Worm (Caenorhabditis elegans) whole organism, dauer: ENCODE measurements around the gene fbxb-91.
"Not testable (repeated sequence)": the region's sequence is repeated elsewhere in the genome, so short reads cannot be mapped to it uniquely, and the experiment has no call there.

Source experiments
- unc-62 ChIP-seq: sonication (generic microtip); optimal IDR thresholded peaks from 2 replicates; lab custom pipeline; 2017; ENCODE audit warnings: missing biosample characterization, missing genetic modification reagents, missing genetic modification characterization

fbxb-91 gene

ce11 chrII:3761599-3761998 is 11.0 kb upstream of the fbxb-91 start, which contains the start of gene T24E12.6:
TSS of gene T24E12.6 (minus strand) at chrII:3761699.
- not testable (repeated sequence) for TF ChIP-seq unc-62 (GFP tag; lab: Kevin White, UChicago)

DNA sequence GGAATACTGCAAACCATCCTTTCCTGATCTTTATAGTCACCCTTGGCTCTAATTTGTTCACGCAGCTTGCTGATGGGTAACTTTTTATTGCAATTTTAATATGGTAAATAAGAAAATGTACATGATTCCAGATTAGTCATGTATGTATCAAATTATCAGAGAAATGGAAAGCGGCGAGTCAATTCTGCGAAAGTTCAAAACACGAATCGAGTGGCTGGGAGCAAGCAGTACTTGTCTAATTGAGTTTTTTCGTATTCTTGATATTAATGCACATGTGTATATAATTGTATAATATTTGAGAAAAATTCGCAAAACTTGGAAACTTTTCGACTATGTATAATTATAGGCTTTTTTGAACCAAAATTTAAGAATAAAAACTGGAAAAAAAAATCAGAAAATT is 8.4 kb upstream of the fbxb-91 start, which contains the start of gene T24E12.12:
Gene T24E12.12 (plus strand): TSS at position 281 of the 400 bp plus-strand sequence.
- no peak for TF ChIP-seq unc-62 (GFP tag; lab: Kevin White, UChicago)

- no peak for TF ChIP-seq unc-62 (GFP tag; lab: Kevin White, UChicago)
Measured at ce11 chrII:3757499-3757898, 6.9 kb upstream of the fbxb-91 start, which contains the start of gene srx-111. TSS of gene srx-111 (plus strand) at chrII:3757799.

- no peak for TF ChIP-seq unc-62 (GFP tag; lab: Kevin White, UChicago)
Measured at ce11 chrII:3753598-3753997, 3.0 kb upstream of the fbxb-91 start, which contains the start of gene rcd-1. TSS of gene rcd-1 (plus strand) at chrII:3753898.

- TF ChIP-seq unc-62 (GFP tag; lab: Kevin White, UChicago), result no peak
Measured at ce11 chrII:3752184-3752583, 1.6 kb upstream of the fbxb-91 start, which contains the start of gene sdz-11. TSS of gene sdz-11 (minus strand) at chrII:3752284.

DNA sequence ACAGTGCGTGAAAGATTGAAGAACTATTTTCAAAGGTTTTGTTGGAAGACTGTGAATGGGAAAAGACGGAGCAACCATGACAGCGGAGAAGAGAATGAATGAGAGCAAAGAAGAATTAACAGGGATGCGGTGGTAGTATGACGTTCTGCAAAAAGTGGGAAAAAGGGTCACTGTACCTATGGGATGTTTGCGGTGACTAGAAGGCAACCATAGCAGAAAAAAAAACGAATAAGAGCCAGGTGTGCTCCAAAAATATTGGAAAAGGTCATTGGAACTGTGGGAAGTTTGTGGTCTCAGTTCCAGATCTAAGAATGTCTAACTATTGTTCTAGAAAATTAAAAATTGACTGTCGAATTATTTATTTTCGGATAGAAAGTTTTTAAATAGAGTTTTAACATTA is 1.9 kb downstream of the fbxb-91 start, which contains the start of gene fbxb-90:
Gene fbxb-90 (minus strand): TSS at position 101 of the 400 bp plus-strand sequence.
- TF ChIP-seq unc-62 (GFP tag; lab: Kevin White, UChicago), result no peak

- TF ChIP-seq unc-62 (GFP tag; lab: Kevin White, UChicago), result no peak
Measured at ce11 chrII:3747405-3747804, 3.2 kb downstream of the fbxb-91 start, which contains the start of gene fbxb-92. TSS of gene fbxb-92 (minus strand) at chrII:3747505.

- TF ChIP-seq unc-62 (GFP tag; lab: Kevin White, UChicago), result no peak
Measured at ce11 chrII:3743684-3744200, 6.8 kb downstream of the fbxb-91 start, which contains the start of gene nta-1. TSS of gene nta-1 (minus strand) at chrII:3743814.

- TF ChIP-seq unc-62 (GFP tag; lab: Kevin White, UChicago), result no peak
Measured at ce11 chrII:3741584-3741983, 9.0 kb downstream of the fbxb-91 start, which contains the start of gene F12E12.1. TSS of gene F12E12.1 (plus strand) at chrII:3741884.

ce11 chrII:3739647-3740046 is 10.9 kb downstream of the fbxb-91 start, which contains the start of gene F12E12.2:
TSS of gene F12E12.2 (plus strand) at chrII:3739947.
- no peak for TF ChIP-seq unc-62 (GFP tag; lab: Kevin White, UChicago)

ce11 chrII:3736893-3737375 is 13.7 kb downstream of the fbxb-91 start, which contains the start of gene F12E12.6:
TSS of gene F12E12.6 (minus strand) at chrII:3736943.
- no peak for TF ChIP-seq unc-62 (GFP tag; lab: Kevin White, UChicago)

ce11 chrII:3731723-3732122 is 18.9 kb downstream of the fbxb-91 start, which contains the start of the genes sdz-12 and bath-31:
TSS of gene sdz-12 (minus strand) at chrII:3731823.
TSS of gene bath-31 (plus strand) at chrII:3731973.
- no peak for TF ChIP-seq unc-62 (GFP tag; lab: Kevin White, UChicago)

- no peak for TF ChIP-seq unc-62 (GFP tag; lab: Kevin White, UChicago)
Measured at ce11 chrII:3727996-3728395, 22.6 kb downstream of the fbxb-91 start, which contains the start of gene C46E10.8. TSS of gene C46E10.8 (minus strand) at chrII:3728096.

ce11 chrII:3724175-3724715 is 26.3 kb downstream of the fbxb-91 start, which contains the start of gene C46E10.1:
TSS of gene C46E10.1 (plus strand) at chrII:3724225.
- no peak for TF ChIP-seq unc-62 (GFP tag; lab: Kevin White, UChicago)

DNA sequence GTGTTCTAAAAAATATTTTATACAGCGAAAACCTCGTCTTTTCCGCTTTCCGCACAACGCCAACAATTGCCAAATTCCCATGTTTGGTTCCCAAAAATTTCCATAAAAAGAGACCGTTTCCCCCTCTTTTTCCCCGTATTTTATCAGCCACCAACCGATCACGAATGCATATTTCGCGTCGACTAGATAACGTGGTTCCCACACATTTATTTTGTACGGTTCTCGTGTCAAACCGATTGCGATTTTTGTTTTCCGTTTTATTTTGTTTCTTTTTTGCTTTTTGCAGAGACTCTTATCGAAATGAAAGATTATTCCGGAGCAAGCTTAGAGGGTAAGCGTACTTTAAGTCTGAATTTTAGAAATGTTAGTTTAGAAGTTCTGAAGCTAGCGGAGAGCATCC is 29.6 kb downstream of the fbxb-91 start, which contains the start of gene C46E10.3:
Gene C46E10.3 (plus strand): TSS at position 301 of the 400 bp plus-strand sequence.
- no peak for TF ChIP-seq unc-62 (GFP tag; lab: Kevin White, UChicago)

- TF ChIP-seq unc-62 (GFP tag; lab: Kevin White, UChicago), result no peak
Measured at ce11 chrII:3716961-3717360, 33.6 kb downstream of the fbxb-91 start, which contains the start of gene fbxc-52. TSS of gene fbxc-52 (plus strand) at chrII:3717261.
